Fruit fly (Drosophila melanogaster) whole organism, prepupa: ENCODE measurements around the gene RhoU.

Experiments used
- CG10631 ChIP-seq: fragments of 200-800 bp; sonication (Bioruptor generic); optimal IDR thresholded peaks from 2 replicates; lab custom pipeline; 2016; ENCODE audit warnings: missing biosample characterization, missing genetic modification characterization
- CG11902 ChIP-seq: fragments of 200-800 bp; sonication (Bioruptor generic); optimal IDR thresholded peaks from 3 replicates; lab custom pipeline; 2016; ENCODE audit warnings: missing biosample characterization, missing genetic modification characterization
- CG6163 ChIP-seq: fragments of 200-800 bp; sonication (Bioruptor generic); IDR thresholded peaks from 3 replicates; pipeline ENCODE4 v1.3.6; 2022; ENCODE audit warnings: missing biosample characterization, missing genetic modification characterization
- CG6276 ChIP-seq: fragments of 200-800 bp; sonication (Bioruptor generic); optimal IDR thresholded peaks from 2 replicates; lab custom pipeline; 2017; ENCODE audit warnings: missing biosample characterization, mild to moderate bottlenecking, missing genetic modification characterization
- CG6808 ChIP-seq: fragments of 200-800 bp; sonication (Bioruptor generic); optimal IDR thresholded peaks from 3 replicates; lab custom pipeline; 2017; ENCODE audit warnings: missing biosample characterization, missing genetic modification characterization, mild to moderate bottlenecking, moderate library complexity, missing genetic modification reagents
- Hr38 ChIP-seq: sonication (Bioruptor generic); optimal IDR thresholded peaks from 2 replicates; lab custom pipeline; 2016; ENCODE audit warnings: missing biosample characterization, missing genetic modification characterization
- Hr4 ChIP-seq: fragments of 200-800 bp; sonication (Bioruptor generic); optimal IDR thresholded peaks from 3 replicates; lab custom pipeline; 2016; ENCODE audit warnings: missing biosample characterization, missing genetic modification characterization
- Sox102F ChIP-seq: fragments of 200-800 bp; sonication (Bioruptor generic); optimal IDR thresholded peaks from 2 replicates; lab custom pipeline; 2016; ENCODE audit warnings: missing biosample characterization, mild to moderate bottlenecking, missing genetic modification characterization
- esn ChIP-seq: fragments of 200-800 bp; sonication (Bioruptor generic); optimal IDR thresholded peaks from 2 replicates; lab custom pipeline; 2016; ENCODE audit warnings: missing biosample characterization, mild to moderate bottlenecking, missing genetic modification characterization, moderate library complexity
- lz ChIP-seq: fragments of 200-800 bp; sonication (Bioruptor generic); optimal IDR thresholded peaks from 3 replicates; lab custom pipeline; 2016; ENCODE audit warnings: missing biosample characterization, missing genetic modification characterization
- net ChIP-seq: fragments of 200-800 bp; sonication (Bioruptor generic); optimal IDR thresholded peaks from 3 replicates; lab custom pipeline; 2016; ENCODE audit warnings: missing biosample characterization, missing genetic modification characterization
- spab ChIP-seq: fragments of 200-800 bp; sonication (Bioruptor generic); optimal IDR thresholded peaks from 2 replicates; lab custom pipeline; 2017; ENCODE audit warnings: missing biosample characterization, mild to moderate bottlenecking, missing genetic modification characterization, missing genetic modification reagents
- svp ChIP-seq: fragments of 200-800 bp; sonication (Bioruptor generic); peaks from one replicate; lab custom pipeline; 2016; ENCODE audit warnings: missing biosample characterization, missing genetic modification characterization

DNA sequence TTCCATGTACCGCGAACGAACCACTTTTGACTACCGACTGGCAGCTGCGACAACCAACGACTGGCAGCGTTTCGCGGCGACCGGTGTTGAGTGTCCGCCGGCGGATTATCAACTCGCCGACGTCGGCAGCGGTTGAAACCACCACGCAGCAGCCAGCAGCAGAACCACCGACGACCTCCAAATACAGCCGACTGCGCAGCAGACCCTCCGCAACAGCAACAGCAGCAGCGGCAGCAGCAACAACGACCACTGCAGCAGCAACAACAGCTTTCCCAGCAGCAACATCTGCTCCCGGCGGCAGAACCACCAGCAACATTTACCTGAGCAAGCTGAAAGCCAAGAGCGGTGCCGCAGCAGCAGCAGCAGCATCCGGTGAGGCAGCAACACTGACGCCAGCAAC is 38.4 kb upstream of the RhoU start:
- TF ChIP-seq CG6808 (GFP tag; lab: Kevin White, UChicago) (no peak), net (GFP tag; lab: Kevin White, UChicago) (no peak), CG6163 (no peak), CG6276 (no peak), esn (no peak), Hr38 (no peak), Hr4 (no peak), svp (GFP tag; lab: Kevin White, UChicago) (peak; percentile 41), CG10631 (GFP tag; lab: Kevin White, UChicago) (no peak), lz (no peak), Sox102F (GFP tag; lab: Kevin White, UChicago) (no peak), spab (GFP tag; lab: Kevin White, UChicago) (no peak), CG11902 (GFP tag; lab: Kevin White, UChicago) (no peak)
